Fruit fly (Drosophila melanogaster) whole organism, prepupa: ENCODE measurements around the gene CG13950.

Source experiments
- CG1621 ChIP-seq: fragments of 200-800 bp; sonication (Bioruptor generic); optimal IDR thresholded peaks from 3 replicates; lab custom pipeline; 2018; ENCODE audit warnings: missing biosample characterization, mild to moderate bottlenecking, missing genetic modification characterization
- CG16779 ChIP-seq: fragments of 200-800 bp; sonication (Bioruptor generic); optimal IDR thresholded peaks from 3 replicates; lab custom pipeline; 2017; ENCODE audit warnings: missing biosample characterization, mild to moderate bottlenecking, missing genetic modification characterization
- CG6808 ChIP-seq: fragments of 200-800 bp; sonication (Bioruptor generic); optimal IDR thresholded peaks from 3 replicates; lab custom pipeline; 2017; ENCODE audit warnings: missing biosample characterization, missing genetic modification characterization, mild to moderate bottlenecking, moderate library complexity, missing genetic modification reagents
- CG6854 ChIP-seq: fragments of 200-800 bp; sonication (Bioruptor generic); optimal IDR thresholded peaks from 2 replicates; lab custom pipeline; 2017; ENCODE audit warnings: missing biosample characterization, mild to moderate bottlenecking, missing genetic modification characterization
- CG8319 ChIP-seq: fragments of 200-800 bp; sonication (Bioruptor generic); optimal IDR thresholded peaks from 3 replicates; lab custom pipeline; 2016; ENCODE audit warnings: missing biosample characterization, missing genetic modification characterization
- Hr4 ChIP-seq: fragments of 200-800 bp; sonication (Bioruptor generic); optimal IDR thresholded peaks from 3 replicates; lab custom pipeline; 2016; ENCODE audit warnings: missing biosample characterization, missing genetic modification characterization
- Lpt ChIP-seq: fragments of 200-800 bp; sonication (Bioruptor generic); optimal IDR thresholded peaks from 3 replicates; lab custom pipeline; 2016; ENCODE audit warnings: missing biosample characterization, missing genetic modification characterization
- Smox ChIP-seq: fragments of 200-800 bp; sonication (Bioruptor generic); optimal IDR thresholded peaks from 3 replicates; lab custom pipeline; 2016; ENCODE audit warnings: missing biosample characterization, missing genetic modification characterization
- Sox102F ChIP-seq: fragments of 200-800 bp; sonication (Bioruptor generic); optimal IDR thresholded peaks from 2 replicates; lab custom pipeline; 2016; ENCODE audit warnings: missing biosample characterization, mild to moderate bottlenecking, missing genetic modification characterization
- cyc ChIP-seq: fragments of 200-800 bp; sonication (Bioruptor generic); optimal IDR thresholded peaks from 3 replicates; lab custom pipeline; 2016; ENCODE audit warnings: missing biosample characterization, missing genetic modification characterization
- fd85E ChIP-seq: fragments of 200-800 bp; sonication (Bioruptor generic); optimal IDR thresholded peaks from 3 replicates; lab custom pipeline; 2016; ENCODE audit warnings: missing biosample characterization, missing genetic modification characterization
- ss ChIP-seq, 2 experiments: fragments of 200-800 bp; sonication (Bioruptor generic); optimal IDR thresholded peaks; 2 replicates in 1 of 2; 3 replicates in 1 of 2; lab custom pipeline; 2017 to 2018; ENCODE audit warnings: mild to moderate bottlenecking in 2 of 2, missing biosample characterization in 2 of 2, missing genetic modification characterization in 2 of 2, moderate library complexity in 1 of 2
- vri ChIP-seq: fragments of 200-800 bp; sonication (Bioruptor generic); optimal IDR thresholded peaks from 3 replicates; lab custom pipeline; 2016; ENCODE audit warnings: missing biosample characterization, mild to moderate bottlenecking, missing genetic modification characterization

- TF ChIP-seq Smox (no peak), CG16779 (tag; lab: Kevin White, UChicago) (no peak), CG6808 (GFP tag; lab: Kevin White, UChicago) (no peak), cyc (no peak), fd85E (GFP tag; lab: Kevin White, UChicago) (no peak), Lpt (GFP tag; lab: Kevin White, UChicago) (no peak), Sox102F (GFP tag; lab: Kevin White, UChicago) (no peak), vri (GFP tag; lab: Kevin White, UChicago) (no peak), CG1621 (tag; lab: Kevin White, UChicago) (no peak), Hr4 (GFP tag; lab: Kevin White, UChicago) (no peak), CG8319 (no peak), CG6854 (no peak), ss (GFP tag; optimal IDR thresholded peaks at IDR 0.05; lab: Kevin White, UChicago) (no peak)
Measured at dm6 chr2L:877002-877401, 17.0 kb downstream of the CG13950 start, which contains the start of gene ninaA.
